Worm (Caenorhabditis elegans) whole organism, young adult: ENCODE results near the gene Y36E3A.2.

ENCODE experiments used
- Y79H2A.3 ChIP-seq: fragments of 200-800 bp; sonication (Bioruptor generic); conservative IDR thresholded peaks from 2 replicates; pipeline ENCODE4 v1.3.6; 2022; ENCODE audit warnings: missing genetic modification reagents, missing genetic modification characterization, missing compliant biosample characterization
- aptf-3 ChIP-seq: fragments of 200-800 bp; sonication (Bioruptor generic); IDR thresholded peaks from 2 replicates; pipeline ENCODE4 v1.3.6; 2022; ENCODE audit warnings: missing genetic modification characterization, missing compliant biosample characterization
- cebp-2 ChIP-seq: fragments of 200-800 bp; sonication (Bioruptor generic); IDR thresholded peaks from 2 replicates; pipeline ENCODE4 v1.3.6; 2022; ENCODE audit warnings: missing genetic modification characterization, missing compliant biosample characterization
- ceh-40 ChIP-seq: fragments of 200-800 bp; sonication (Bioruptor generic); IDR thresholded peaks from 2 replicates; pipeline ENCODE4 v1.3.6; 2022; ENCODE audit warnings: missing genetic modification characterization, missing compliant biosample characterization
- dpff-1 ChIP-seq: sonication (generic microtip); optimal IDR thresholded peaks from 2 replicates; lab custom pipeline; 2017; ENCODE audit warnings: mild to moderate bottlenecking, missing genetic modification characterization, missing compliant biosample characterization
- efl-1 ChIP-seq: fragments of 150-350 bp; optimal IDR thresholded peaks from 2 replicates; lab custom pipeline; 2014; ENCODE audit warnings: missing biosample characterization, missing genetic modification reagents, missing genetic modification characterization
- ekl-4 ChIP-seq: fragments of 200-800 bp; sonication (Bioruptor generic); IDR thresholded peaks from 2 replicates; pipeline ENCODE4 v1.3.6; 2022; ENCODE audit warnings: missing genetic modification reagents, missing genetic modification characterization, missing compliant biosample characterization
- lag-1 ChIP-seq: fragments of 200-800 bp; sonication (Bioruptor generic); IDR thresholded peaks from 2 replicates; pipeline ENCODE4 v1.3.6; 2022; ENCODE audit warnings: missing genetic modification reagents, missing genetic modification characterization, missing compliant biosample characterization
- nhr-80 ChIP-seq: sonication (generic microtip); optimal IDR thresholded peaks from 2 replicates; lab custom pipeline; 2016; ENCODE audit warnings: missing genetic modification characterization, missing compliant biosample characterization
- pha-4 ChIP-seq: fragments of 150-350 bp; sonication (generic microtip); optimal IDR thresholded peaks from 2 replicates; lab custom pipeline; 2014; ENCODE audit warnings: missing biosample characterization, missing genetic modification reagents, missing genetic modification characterization
- snpc-1.3 ChIP-seq: sonication (generic microtip); optimal IDR thresholded peaks from 2 replicates; lab custom pipeline; 2017; ENCODE audit warnings: missing genetic modification characterization, mild to moderate bottlenecking, missing compliant biosample characterization, antibody characterized with exemption, moderate library complexity, missing genotype, missing genetic modification reagents; ENCODE audit not compliant: insufficient read depth
- unc-62 ChIP-seq: fragments of 150-350 bp; optimal IDR thresholded peaks from 2 replicates; lab custom pipeline; 2014; ENCODE audit warnings: missing biosample characterization, missing genetic modification reagents, missing genetic modification characterization

DNA sequence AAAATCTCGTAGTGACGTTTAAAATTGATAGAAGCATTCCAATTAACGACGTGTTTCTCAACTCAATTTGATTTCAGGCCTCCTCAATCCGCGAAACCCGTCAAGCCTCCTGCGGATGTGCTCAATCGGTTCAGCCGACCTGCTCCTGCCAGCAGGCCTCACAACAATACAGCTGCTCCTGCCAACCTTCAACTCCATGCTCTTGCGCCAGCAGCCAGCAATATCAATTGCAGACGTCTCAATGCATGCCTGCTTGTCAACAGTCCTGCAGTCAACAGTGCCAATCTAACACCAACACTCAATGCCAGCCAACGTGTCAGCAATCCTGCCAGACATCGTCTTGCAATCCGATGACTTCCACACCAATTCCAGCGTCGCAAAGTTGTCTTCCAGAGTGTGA, 40.2 kb downstream of the Y36E3A.2 start:
- TF ChIP-seq ekl-4 (GFP tag; lab: Robert Waterston, UW) (no peak), unc-62 (GFP tag; lab: Kevin White, UChicago) (no peak), snpc-1.3 (tag; lab: Kevin White, UChicago) (no peak), pha-4 (no peak), dpff-1 (tag; lab: Kevin White, UChicago) (no peak), nhr-80 (tag; lab: Kevin White, UChicago) (no peak), aptf-3 (GFP tag; lab: Robert Waterston, UW) (no peak), ceh-40 (no peak), efl-1 (GFP tag; lab: Kevin White, UChicago) (no peak), Y79H2A.3 (GFP tag; lab: Robert Waterston, UW) (no peak), lag-1 (no peak), cebp-2 (GFP tag; lab: Robert Waterston, UW) (no peak)
